Worm (Caenorhabditis elegans): Measurements from ENCODE around the gene col-161.

col-161 gene

ce11 chrV:13312210-13312676 is 5.6 kb downstream of the col-161 start, which contains the start of gene nasp-2 (continued):
- no peak for TF ChIP-seq repo-1 (tag; optimal IDR thresholded peaks at IDR 0.05)
- TF ChIP-seq madf-8 (GFP tag; conservative IDR thresholded peaks at IDR 0.05) = peak; percentile 99
- no peak for TF ChIP-seq F39B2.1 (GFP tag; IDR thresholded peaks at IDR 0.05)
- no peak for TF ChIP-seq nhr-27 (tag; optimal IDR thresholded peaks at IDR 0.05)
- TF ChIP-seq attf-6 (GFP tag; IDR thresholded peaks at IDR 0.05) = peak; percentile 89
- TF ChIP-seq tlf-1 (GFP tag; optimal IDR thresholded peaks at IDR 0.05) = peak; percentile 95
- peak; percentile 80 for TF ChIP-seq Y79H2A.3 (GFP tag; conservative IDR thresholded peaks at IDR 0.05)
- peak; percentile 97 for TF ChIP-seq dox-1 (GFP tag; IDR thresholded peaks at IDR 0.05)
- no peak for TF ChIP-seq B0261.1 (tag; optimal IDR thresholded peaks at IDR 0.05)
- peak; percentile 68 for TF ChIP-seq snpc-1.1 (tag; optimal IDR thresholded peaks at IDR 0.05; ENCODE audit: insufficient read depth)
- TF ChIP-seq nfyb-1 (GFP tag; IDR thresholded peaks at IDR 0.05) = peak; percentile 81
- no peak for TF ChIP-seq ztf-22 (GFP tag; optimal IDR thresholded peaks at IDR 0.05)
- TF ChIP-seq rpc-1 (optimal IDR thresholded peaks at IDR 0.05) = no peak
- TF ChIP-seq rpc-1 (tag; optimal IDR thresholded peaks at IDR 0.05) = peak; percentile 14
- peak; percentile 99 for TF ChIP-seq F33H1.4 (GFP tag; IDR thresholded peaks at IDR 0.05)
- peak; percentile 100 for TF ChIP-seq madf-6 (GFP tag; IDR thresholded peaks at IDR 0.05)
- peak; percentile 31 for TF ChIP-seq ztf-18 (tag; optimal IDR thresholded peaks at IDR 0.05)
- TF ChIP-seq xnd-1 (tag; optimal IDR thresholded peaks at IDR 0.05) = peak; percentile 99
- no peak for TF ChIP-seq chd-7 (tag; optimal IDR thresholded peaks at IDR 0.05)
- TF ChIP-seq Y53F4B.3 (GFP tag; IDR thresholded peaks at IDR 0.05) = peak; percentile 89
- TF ChIP-seq attf-3 (GFP tag; conservative IDR thresholded peaks at IDR 0.05) = peak; percentile 96
- TF ChIP-seq pha-4 (tag; optimal IDR thresholded peaks at IDR 0.05) = no peak
- TF ChIP-seq ceh-79 (tag; optimal IDR thresholded peaks at IDR 0.05) = no peak
- no peak for TF ChIP-seq hlh-12 (tag; optimal IDR thresholded peaks at IDR 0.05)
- peak; percentile 92 for TF ChIP-seq ekl-4 (GFP tag; IDR thresholded peaks at IDR 0.05)
- peak; percentile 99 for TF ChIP-seq dpl-1 (GFP tag; optimal IDR thresholded peaks at IDR 0.05)
- no peak for TF ChIP-seq atf-7 (tag; optimal IDR thresholded peaks at IDR 0.05)
- no peak for TF ChIP-seq ets-4 (GFP tag; optimal IDR thresholded peaks at IDR 0.05)
- TF ChIP-seq Y53G8AR.9 (GFP tag; conservative IDR thresholded peaks at IDR 0.05) = peak; percentile 92
- TF ChIP-seq zfh-2 (GFP tag; conservative IDR thresholded peaks at IDR 0.05) = no peak
- TF ChIP-seq bed-2 (GFP tag; IDR thresholded peaks at IDR 0.05) = peak; percentile 85
- peak; percentile 80 for TF ChIP-seq snpc-1.3 (tag; optimal IDR thresholded peaks at IDR 0.05; ENCODE audit: insufficient read depth)
- peak; percentile 100 for TF ChIP-seq efl-1 (GFP tag; optimal IDR thresholded peaks at IDR 0.05)
- TF ChIP-seq lag-1 (GFP tag; IDR thresholded peaks at IDR 0.05) = no peak
- no peak for TF ChIP-seq aptf-3 (GFP tag; IDR thresholded peaks at IDR 0.05)

- TF ChIP-seq ekl-4 (GFP tag; IDR thresholded peaks at IDR 0.05) (peak; percentile 72; the same call in 1 of the 2 replicates), madf-6 (GFP tag; IDR thresholded peaks at IDR 0.05) (peak; percentile 75), die-1 (tag; optimal IDR thresholded peaks at IDR 0.05) (no peak), rcor-1 (GFP tag; IDR thresholded peaks at IDR 0.05) (0 out of 2 replicates have a peak, but pooled peaks have one; percentile 14), cebp-1 (GFP tag; IDR thresholded peaks at IDR 0.05) (no peak), cebp-1 (tag; optimal IDR thresholded peaks at IDR 0.05) (peak; percentile 17), hrde-1 (tag; optimal IDR thresholded peaks at IDR 0.05; ENCODE audit: borderline replicate concordance) (peak; percentile 78), D2030.7 (GFP tag; IDR thresholded peaks at IDR 0.05) (peak; percentile 54; the same call in 1 of the 2 replicates), zfh-2 (GFP tag; conservative IDR thresholded peaks at IDR 0.05) (no peak), lin-35 (GFP tag; optimal IDR thresholded peaks at IDR 0.05) (no peak), lsl-1 (GFP tag; optimal IDR thresholded peaks at IDR 0.05) (peak; percentile 24), Y53G8AR.9 (GFP tag; conservative IDR thresholded peaks at IDR 0.05) (peak; percentile 43; the same call in 1 of the 2 replicates), hmg-1.2 (GFP tag; IDR thresholded peaks at IDR 0.05) (peak; percentile 36; the same call in 1 of the 2 replicates), Y95B8A.8 (GFP tag; IDR thresholded peaks at IDR 0.05) (0 out of 2 replicates have a peak, but pooled peaks have one; percentile 48), unc-130 (GFP tag; optimal IDR thresholded peaks at IDR 0.05) (peak; percentile 13), lin-54 (GFP tag; optimal IDR thresholded peaks at IDR 0.05) (peak; percentile 25), ceh-100 (GFP tag; IDR thresholded peaks at IDR 0.05) (no peak), tlf-1 (GFP tag; optimal IDR thresholded peaks at IDR 0.05) (peak; percentile 54), bed-1 (GFP tag; IDR thresholded peaks at IDR 0.05) (no peak), F33H1.4 (GFP tag; IDR thresholded peaks at IDR 0.05) (peak; percentile 29)
Observed at ce11 chrV:13309806-13310205, 8.0 kb downstream of the col-161 start.
